Fruit fly (Drosophila melanogaster): ENCODE results near the gene CG11349.

The CG11349 gene

DNA sequence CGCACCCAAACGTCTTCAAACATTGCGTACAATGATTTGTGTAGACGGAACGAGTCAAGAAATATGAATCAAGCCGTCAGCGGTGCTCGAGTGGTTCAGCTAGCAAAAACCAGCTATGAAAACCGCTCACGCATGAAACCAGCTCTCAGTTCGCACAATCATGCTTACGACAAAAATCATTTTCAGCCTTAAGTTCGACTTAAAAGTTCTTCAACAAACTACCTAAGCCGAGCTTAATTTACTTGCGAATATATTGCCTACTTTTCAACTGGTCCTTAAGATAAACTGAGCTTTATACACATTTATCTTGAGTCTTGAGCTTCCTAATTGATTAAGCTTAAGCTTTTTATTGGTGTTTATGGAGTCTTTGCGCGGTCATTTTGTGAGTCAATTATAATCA is 32.7 kb upstream of the CG11349 start:
- peak; percentile 36; the same call in 1 of the 2 replicates for TF ChIP-seq Rfx (GFP tag; IDR thresholded peaks at IDR 0.05)
- TF ChIP-seq dysf (GFP tag; IDR thresholded peaks at IDR 0.05), result no peak
- TF ChIP-seq Dll (GFP tag; IDR thresholded peaks at IDR 0.05; ENCODE audit: partially characterized antibody), result 0 out of 4 replicates have a peak, but pooled peaks have one; percentile 17
- peak; percentile 97 for TF ChIP-seq CG15514 (GFP tag; optimal IDR thresholded peaks at IDR 0.05)
- peak; percentile 64 for TF ChIP-seq Sry-β (GFP tag; optimal IDR thresholded peaks at IDR 0.05)
- no peak for TF ChIP-seq CG10267 (tag; optimal IDR thresholded peaks at IDR 0.05)
- TF ChIP-seq CG13424 (tag; optimal IDR thresholded peaks at IDR 0.05), result no peak
- TF ChIP-seq CG13287 (GFP tag; IDR thresholded peaks at IDR 0.05; ENCODE audit: partially characterized antibody), result peak; percentile 50
- TF ChIP-seq dmrt11E (tag; optimal IDR thresholded peaks at IDR 0.05), result no peak
- no peak for TF ChIP-seq CG17186 (GFP tag; optimal IDR thresholded peaks at IDR 0.05)
- peak; percentile 88 for TF ChIP-seq CG9437 (GFP tag; optimal IDR thresholded peaks at IDR 0.05)
- TF ChIP-seq CG7745 (tag; optimal IDR thresholded peaks at IDR 0.05), result peak; percentile 69
- TF ChIP-seq BEAF-32 (GFP tag; optimal IDR thresholded peaks at IDR 0.05), result peak; percentile 13
- TF ChIP-seq oc (tag; optimal IDR thresholded peaks at IDR 0.05), result peak; percentile 3
- peak; percentile 88 for TF ChIP-seq abd-A (tag; optimal IDR thresholded peaks at IDR 0.05)
- no peak for TF ChIP-seq ham (GFP tag; IDR thresholded peaks at IDR 0.05)
- peak; percentile 37 for TF ChIP-seq CG13894 (tag; optimal IDR thresholded peaks at IDR 0.05)
- no peak for TF ChIP-seq croc (GFP tag; conservative IDR thresholded peaks at IDR 0.05)
- peak; percentile 18; the same call in 1 of the 2 replicates for TF ChIP-seq CG9932 (GFP tag; IDR thresholded peaks at IDR 0.05)
- TF ChIP-seq CG1233 (GFP tag; optimal IDR thresholded peaks at IDR 0.05), result no peak
- no peak for TF ChIP-seq ken (GFP tag; IDR thresholded peaks at IDR 0.05)
- no peak for TF ChIP-seq HmgD (GFP tag; optimal IDR thresholded peaks at IDR 0.05)
- TF ChIP-seq CG30020 (tag; optimal IDR thresholded peaks at IDR 0.05), result no peak
- 0 out of 2 replicates have a peak, but pooled peaks have one; percentile 16 for TF ChIP-seq unc-4 (GFP tag; IDR thresholded peaks at IDR 0.05; ENCODE audit: partially characterized antibody)
- TF ChIP-seq prd (optimal IDR thresholded peaks at IDR 0.05), result no peak
- TF ChIP-seq prd (GFP tag; IDR thresholded peaks at IDR 0.05), result no peak
- peak; percentile 19 for TF ChIP-seq pros (GFP tag; optimal IDR thresholded peaks at IDR 0.05)
- no peak for TF ChIP-seq CkIIα-i1 (GFP tag; IDR thresholded peaks at IDR 0.05)
- TF ChIP-seq CG8359 (GFP tag; optimal IDR thresholded peaks at IDR 0.05; ENCODE audit: borderline replicate concordance), result no peak
- TF ChIP-seq CG7372 (GFP tag; IDR thresholded peaks at IDR 0.05), result 0 out of 2 replicates have a peak, but pooled peaks have one; percentile 5

dm6 chr3L:4442168-4442567 is 30.7 kb upstream of the CG11349 start:
- TF ChIP-seq slp2 (GFP tag; optimal IDR thresholded peaks at IDR 0.05) (no peak), chinmo (GFP tag; IDR thresholded peaks at IDR 0.05; ENCODE audit: partially characterized antibody) (peak; percentile 57; the same call in 1 of the 4 replicates), abd-A (tag; optimal IDR thresholded peaks at IDR 0.05) (peak; percentile 83)

DNA sequence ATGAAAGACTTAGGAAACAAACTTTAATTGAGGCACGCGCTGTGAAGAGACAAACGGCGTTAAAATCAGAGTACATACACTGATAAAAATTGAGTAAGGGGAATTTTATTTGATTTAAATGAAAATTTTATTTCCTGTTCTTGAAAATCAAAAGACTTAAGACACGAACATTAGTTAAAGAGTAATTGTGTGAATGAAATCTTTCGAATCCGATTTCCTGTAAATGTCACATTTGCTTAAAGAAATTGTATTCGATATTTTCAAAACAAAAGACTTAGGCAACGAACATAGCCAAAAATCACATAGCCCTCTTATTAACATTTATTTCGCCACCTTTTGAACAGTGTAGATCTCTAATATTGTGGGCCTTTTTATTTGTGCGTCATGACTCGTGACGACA is 27.0 kb upstream of the CG11349 start:
- TF ChIP-seq Dek (tag; optimal IDR thresholded peaks at IDR 0.05) (no peak), CG2678 (tag; optimal IDR thresholded peaks at IDR 0.05) (peak; percentile 46), CG6689 (GFP tag; IDR thresholded peaks at IDR 0.05) (peak; percentile 37; the same call in 1 of the 2 replicates), CG7839 (tag; optimal IDR thresholded peaks at IDR 0.05) (peak; percentile 46), Fer3 (tag; optimal IDR thresholded peaks at IDR 0.05) (peak; percentile 22), lmd (GFP tag; IDR thresholded peaks at IDR 0.05) (peak; percentile 40; the same call in 1 of the 2 replicates), CG2120 (GFP tag; optimal IDR thresholded peaks at IDR 0.05) (peak; percentile 11), CG1233 (GFP tag; optimal IDR thresholded peaks at IDR 0.05) (no peak), lab (GFP tag; optimal IDR thresholded peaks at IDR 0.05) (peak; percentile 63), CG6791 (GFP tag; IDR thresholded peaks at IDR 0.05; ENCODE audit: partially characterized antibody) (no peak), en (GFP tag; optimal IDR thresholded peaks at IDR 0.05) (no peak), CG15269 (tag; optimal IDR thresholded peaks at IDR 0.05) (peak; percentile 3), da (GFP tag; optimal IDR thresholded peaks at IDR 0.05) (no peak), Aef1 (GFP tag; IDR thresholded peaks at IDR 0.05) (0 out of 3 replicates have a peak, but pooled peaks have one; percentile 12), CG9817 (tag; optimal IDR thresholded peaks at IDR 0.05) (peak; percentile 13), CG11695 (GFP tag; IDR thresholded peaks at IDR 0.05) (0 out of 3 replicates have a peak, but pooled peaks have one; percentile 25), dmrt99B (tag; optimal IDR thresholded peaks at IDR 0.05) (peak; percentile 1)
